Fruit fly (Drosophila melanogaster) whole organism, pupa: ENCODE data around the gene CG42709.

Experiments
- CG10348 ChIP-seq: fragments of 200-800 bp; sonication (Bioruptor generic); IDR thresholded peaks from 2 replicates; pipeline ENCODE4 v1.3.6; 2022; ENCODE audit warnings: missing biosample characterization, missing genetic modification characterization
- CG12605 ChIP-seq: fragments of 200-800 bp; sonication (Bioruptor generic); IDR thresholded peaks from 2 replicates; pipeline ENCODE4 v1.3.6; 2022; ENCODE audit warnings: missing biosample characterization, missing genetic modification characterization
- CG13204 ChIP-seq: fragments of 200-800 bp; sonication (Bioruptor generic); optimal IDR thresholded peaks from 2 replicates; lab custom pipeline; 2018; ENCODE audit warnings: missing biosample characterization, mild to moderate bottlenecking, missing genetic modification characterization, moderate library complexity
- CG14655 ChIP-seq: fragments of 200-800 bp; sonication (Bioruptor generic); optimal IDR thresholded peaks from 3 replicates; lab custom pipeline; 2017; ENCODE audit warnings: mild to moderate bottlenecking, missing biosample characterization, missing genetic modification reagents, missing genetic modification characterization
- CG15710 ChIP-seq: fragments of 200-800 bp; sonication (Bioruptor generic); optimal IDR thresholded peaks from 2 replicates; lab custom pipeline; 2018; ENCODE audit warnings: missing biosample characterization, mild to moderate bottlenecking, missing genetic modification characterization, moderate library complexity
- CG17806 ChIP-seq: fragments of 200-800 bp; sonication (Bioruptor generic); optimal IDR thresholded peaks from 2 replicates; lab custom pipeline; 2018; ENCODE audit warnings: missing biosample characterization, mild to moderate bottlenecking, missing genetic modification characterization, moderate library complexity
- CG32121 ChIP-seq: fragments of 200-800 bp; sonication (Bioruptor generic); IDR thresholded peaks from 2 replicates; pipeline ENCODE4 v1.3.6; 2022; ENCODE audit warnings: missing biosample characterization, missing genetic modification characterization
- CG34367 ChIP-seq: fragments of 200-800 bp; sonication (Bioruptor generic); optimal IDR thresholded peaks from 2 replicates; lab custom pipeline; 2018; ENCODE audit warnings: missing biosample characterization, mild to moderate bottlenecking, missing genetic modification characterization
- CG4496 ChIP-seq: fragments of 200-800 bp; sonication (Bioruptor generic); IDR thresholded peaks from 3 replicates; pipeline ENCODE4 v1.3.6; 2022; ENCODE audit warnings: missing biosample characterization, missing genetic modification characterization
- CG8159 ChIP-seq: fragments of 200-800 bp; sonication (Bioruptor generic); optimal IDR thresholded peaks from 3 replicates; lab custom pipeline; 2018; ENCODE audit warnings: missing biosample characterization, mild to moderate bottlenecking, missing genetic modification characterization, moderate library complexity
- CG8301 ChIP-seq: fragments of 200-800 bp; sonication (Bioruptor generic); optimal IDR thresholded peaks from 2 replicates; lab custom pipeline; 2018; ENCODE audit warnings: missing biosample characterization, mild to moderate bottlenecking, missing genetic modification characterization
- CG9948 ChIP-seq: fragments of 200-800 bp; sonication (Bioruptor generic); optimal IDR thresholded peaks from 2 replicates; lab custom pipeline; 2018; ENCODE audit warnings: missing biosample characterization, mild to moderate bottlenecking, missing genetic modification characterization, moderate library complexity
- D1 ChIP-seq: fragments of 200-800 bp; sonication (Bioruptor generic); optimal IDR thresholded peaks from 2 replicates; lab custom pipeline; 2018; ENCODE audit warnings: missing biosample characterization, mild to moderate bottlenecking, missing genetic modification characterization, moderate library complexity
- EcR ChIP-seq: fragments of 200-800 bp; sonication (Bioruptor generic); optimal IDR thresholded peaks from 3 replicates; lab custom pipeline; 2019; ENCODE audit warnings: missing biosample characterization, missing genetic modification characterization, mild to moderate bottlenecking, moderate library complexity, missing genetic modification reagents
- Ets98B ChIP-seq: fragments of 200-800 bp; sonication (Bioruptor generic); IDR thresholded peaks from 2 replicates; pipeline ENCODE4 v1.3.6; 2022; ENCODE audit warnings: missing biosample characterization, missing genetic modification characterization
- Pif1A ChIP-seq: fragments of 200-800 bp; sonication (Bioruptor generic); optimal IDR thresholded peaks from 3 replicates; lab custom pipeline; 2016; ENCODE audit warnings: missing biosample characterization, missing genetic modification characterization
- Pif1B ChIP-seq: fragments of 200-800 bp; sonication (Bioruptor generic); optimal IDR thresholded peaks from 3 replicates; lab custom pipeline; 2016; ENCODE audit warnings: missing biosample characterization, missing genetic modification characterization
- Snoo ChIP-seq: fragments of 200-800 bp; sonication (Bioruptor generic); optimal IDR thresholded peaks from 3 replicates; lab custom pipeline; 2017; ENCODE audit warnings: missing biosample characterization, mild to moderate bottlenecking, missing genetic modification characterization, inconsistent platforms
- fd96Ca ChIP-seq: fragments of 200-800 bp; sonication (Bioruptor generic); IDR thresholded peaks from 3 replicates; pipeline ENCODE4 v1.3.6; 2022; ENCODE audit warnings: missing biosample characterization, missing genetic modification characterization
- gl ChIP-seq: fragments of 200-800 bp; sonication (Bioruptor generic); optimal IDR thresholded peaks from 2 replicates; lab custom pipeline; 2018; ENCODE audit warnings: missing biosample characterization, mild to moderate bottlenecking, missing genetic modification characterization
- rn ChIP-seq: fragments of 200-800 bp; sonication (Bioruptor generic); IDR thresholded peaks from 2 replicates; pipeline ENCODE4 v1.3.6; 2022; ENCODE audit warnings: missing biosample characterization, missing genetic modification characterization

Gene CG42709

DNA sequence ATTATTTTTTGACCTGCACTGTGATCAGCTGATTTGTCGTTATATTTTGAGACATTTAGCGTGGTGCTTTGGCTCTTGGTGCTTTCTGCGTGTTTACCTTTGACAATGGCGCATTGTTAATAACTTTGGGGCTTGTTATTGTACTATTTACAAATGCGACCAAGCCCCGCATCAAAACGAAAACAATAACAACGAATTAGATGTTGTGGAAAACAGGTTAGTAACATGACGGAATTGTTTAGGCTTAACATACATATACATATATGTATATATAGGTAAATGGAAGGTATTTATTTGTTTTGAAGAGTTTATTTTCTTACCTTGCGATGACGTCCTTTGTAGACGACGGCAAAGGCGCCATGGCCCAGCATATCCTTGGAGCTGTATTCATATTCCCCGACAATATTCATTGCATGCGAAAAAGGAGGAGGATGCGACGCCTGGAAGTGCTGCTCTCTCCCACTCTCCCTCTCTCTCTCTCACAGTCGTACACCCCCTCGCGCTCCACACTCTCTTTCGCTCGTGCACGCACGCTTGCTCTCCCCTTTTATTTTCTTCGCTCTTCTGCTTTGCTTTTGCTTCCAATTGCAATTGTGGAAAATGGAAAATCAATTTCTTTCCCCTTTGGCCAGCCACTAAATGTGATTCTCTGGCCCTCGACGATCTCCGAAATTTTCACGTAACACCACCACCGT, 14.2 kb downstream of the CG42709 start:
- TF ChIP-seq fd96Ca (GFP tag; lab: Robert Waterston, UW) (peak; percentile 40; the same call in 2 of the 3 replicates), D1 (tag; lab: Kevin White, UChicago) (no peak), CG8159 (tag; lab: Kevin White, UChicago) (no peak), EcR (GFP tag; lab: Kevin White, UChicago) (no peak), rn (GFP tag; lab: Robert Waterston, UW) (no peak), Ets98B (GFP tag; lab: Robert Waterston, UW) (no peak), CG14655 (no peak), CG34367 (no peak), CG12605 (GFP tag; lab: Robert Waterston, UW) (peak; percentile 11; the same call in 1 of the 2 replicates), CG17806 (tag; lab: Kevin White, UChicago) (no peak), CG10348 (GFP tag; lab: Robert Waterston, UW) (no peak), CG13204 (GFP tag; lab: Kevin White, UChicago) (no peak), CG4496 (GFP tag; lab: Robert Waterston, UW) (peak; percentile 43; the same call in 1 of the 3 replicates), CG8301 (tag; lab: Kevin White, UChicago) (no peak), Snoo (tag; lab: Kevin White, UChicago) (no peak), CG32121 (no peak), Pif1B (no peak), CG15710 (tag; lab: Kevin White, UChicago) (no peak), CG9948 (tag; lab: Kevin White, UChicago) (no peak), Pif1A (GFP tag; lab: Kevin White, UChicago) (peak; percentile 4), gl (tag; lab: Kevin White, UChicago) (no peak)

DNA sequence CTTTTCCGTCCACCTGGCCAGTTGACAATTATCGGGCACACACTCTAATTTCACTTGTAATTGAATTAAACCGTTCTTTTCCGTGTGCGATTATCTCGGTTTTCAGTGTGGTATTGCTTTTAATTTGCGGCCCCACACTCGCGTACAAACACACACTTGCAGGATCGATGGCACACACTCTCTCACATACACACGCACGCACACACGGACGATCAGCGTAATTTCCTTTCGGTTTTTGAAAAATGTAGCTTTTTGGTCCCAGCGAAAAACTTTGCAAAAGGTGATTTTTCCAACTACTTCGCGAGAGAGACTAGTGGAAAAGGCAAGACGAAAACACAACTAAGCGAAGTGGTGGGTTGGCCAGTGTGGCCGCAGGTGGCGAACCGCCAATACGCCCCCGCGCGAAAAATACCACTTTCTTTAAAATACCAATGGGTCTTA, 14.8 kb downstream of the CG42709 start, which contains the start of gene Atg1:
TSS of gene Atg1 (minus strand) at position 387 of the 441 bp plus-strand sequence.
- TF ChIP-seq CG13204 (GFP tag; lab: Kevin White, UChicago), result no peak
- peak; percentile 22; the same call in 1 of the 2 replicates for TF ChIP-seq CG12605 (GFP tag; lab: Robert Waterston, UW)
- no peak for TF ChIP-seq CG14655
- no peak for TF ChIP-seq CG10348 (GFP tag; lab: Robert Waterston, UW)
- TF ChIP-seq CG17806 (tag; lab: Kevin White, UChicago), result no peak
- no peak for TF ChIP-seq CG32121

DNA sequence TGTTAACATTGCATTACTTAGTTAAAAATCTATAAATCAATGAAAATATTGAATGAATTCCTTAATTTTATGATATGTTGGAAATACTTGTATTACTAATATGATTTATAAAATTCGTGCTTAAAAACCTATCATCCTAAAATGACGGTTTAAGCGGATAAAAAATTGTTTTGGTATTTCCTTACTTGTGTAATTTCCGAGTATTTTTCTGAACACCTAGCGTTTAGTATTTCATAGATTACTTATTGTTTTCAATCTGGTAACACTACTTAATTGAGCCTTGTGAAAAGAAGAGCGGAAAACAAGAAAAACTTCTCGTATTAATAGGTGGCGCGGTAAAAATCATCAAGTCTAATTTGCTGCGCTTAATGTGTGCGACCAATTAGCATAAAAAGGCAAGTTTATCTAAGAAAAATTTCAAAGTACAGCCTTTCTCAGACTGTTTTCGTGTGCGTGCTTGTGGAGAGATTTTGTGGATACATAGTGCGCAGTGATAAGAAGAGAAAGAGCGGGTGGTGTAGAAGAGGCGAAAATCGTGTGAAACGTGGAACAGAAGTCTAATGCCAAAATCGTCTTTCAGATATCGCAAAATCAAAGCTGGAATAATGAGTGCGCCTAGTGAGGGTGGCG, 15.8 kb downstream of the CG42709 start, which contains the start of gene Sap130:
TSS of gene Sap130 (plus strand) at position 243 of the 630 bp plus-strand sequence.
- TF ChIP-seq gl (tag; lab: Kevin White, UChicago), result no peak
- no peak for TF ChIP-seq CG13204 (GFP tag; lab: Kevin White, UChicago)
- no peak for TF ChIP-seq rn (GFP tag; lab: Robert Waterston, UW)
- TF ChIP-seq CG9948 (tag; lab: Kevin White, UChicago), result no peak
- TF ChIP-seq, all 21 proteins: peak for 0

DNA sequence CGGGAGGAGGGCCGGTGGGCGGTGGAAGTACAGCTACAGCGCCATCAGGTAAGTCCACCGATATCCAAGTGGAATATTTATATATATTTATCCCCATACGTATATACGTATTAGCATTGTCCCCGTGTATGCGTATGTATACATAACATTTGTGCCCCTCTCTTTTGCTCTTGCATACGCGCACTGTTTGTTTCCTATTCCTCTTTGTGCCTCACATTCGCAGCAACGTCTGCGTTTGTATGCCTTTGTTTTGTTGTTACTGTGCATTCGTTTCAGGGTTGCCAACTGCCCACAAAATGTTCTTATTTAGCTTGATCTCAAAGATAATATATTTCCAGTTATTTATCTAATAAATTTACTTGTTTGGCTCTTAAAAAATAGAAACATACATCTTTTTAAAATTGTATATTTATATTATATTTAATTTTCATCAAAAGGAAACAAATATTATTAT, 16.3 kb downstream of the CG42709 start:
- TF ChIP-seq CG9948 (tag; lab: Kevin White, UChicago), result peak; percentile 39
- TF ChIP-seq CG12605 (GFP tag; lab: Robert Waterston, UW), result no peak
- TF ChIP-seq CG32121, result peak; percentile 54; the same call in 1 of the 2 replicates
- TF ChIP-seq CG15710 (tag; lab: Kevin White, UChicago), result peak; percentile 45
- TF ChIP-seq Ets98B (GFP tag; lab: Robert Waterston, UW), result peak; percentile 76
- TF ChIP-seq CG10348 (GFP tag; lab: Robert Waterston, UW), result no peak
- peak; percentile 62 for TF ChIP-seq CG8159 (tag; lab: Kevin White, UChicago)
- TF ChIP-seq Snoo (tag; lab: Kevin White, UChicago), result peak; percentile 54
- peak; percentile 40 for TF ChIP-seq CG34367
- TF ChIP-seq CG8301 (tag; lab: Kevin White, UChicago), result no peak
- peak; percentile 7 for TF ChIP-seq EcR (GFP tag; lab: Kevin White, UChicago)
- no peak for TF ChIP-seq CG13204 (GFP tag; lab: Kevin White, UChicago)
- TF ChIP-seq fd96Ca (GFP tag; lab: Robert Waterston, UW), result no peak
- TF ChIP-seq CG4496 (GFP tag; lab: Robert Waterston, UW), result no peak
- peak; percentile 56 for TF ChIP-seq Pif1B
- TF ChIP-seq CG17806 (tag; lab: Kevin White, UChicago), result peak; percentile 49
- no peak for TF ChIP-seq rn (GFP tag; lab: Robert Waterston, UW)
- no peak for TF ChIP-seq CG14655
- TF ChIP-seq gl (tag; lab: Kevin White, UChicago), result no peak
- TF ChIP-seq D1 (tag; lab: Kevin White, UChicago), result peak; percentile 42
- no peak for TF ChIP-seq Pif1A (GFP tag; lab: Kevin White, UChicago)

DNA sequence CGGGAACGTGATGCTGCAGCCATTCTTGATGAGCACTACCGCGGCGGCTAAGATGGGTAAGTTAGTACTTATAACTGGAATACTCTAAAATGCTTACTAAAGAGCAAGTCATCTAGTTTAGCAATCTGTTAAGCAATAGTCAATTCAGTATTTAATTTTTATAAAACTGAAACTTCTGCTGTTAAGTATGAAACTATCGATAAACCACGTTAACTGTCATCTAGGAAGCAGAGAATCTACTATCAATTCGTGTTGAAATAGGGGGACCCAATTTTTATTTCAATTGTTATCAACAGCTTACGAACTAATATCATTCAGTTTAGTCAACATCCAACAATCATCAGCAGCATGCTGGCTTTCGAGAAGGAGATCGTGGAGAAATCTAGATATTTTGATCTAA, 18.4 kb downstream of the CG42709 start, which contains the start of gene CG32110:
TSS of gene CG32110 (plus strand) at position 301 of the 400 bp plus-strand sequence.
- TF ChIP-seq CG9948 (tag; lab: Kevin White, UChicago) (no peak), CG12605 (GFP tag; lab: Robert Waterston, UW) (no peak), CG8159 (tag; lab: Kevin White, UChicago) (no peak), CG4496 (GFP tag; lab: Robert Waterston, UW) (no peak), gl (tag; lab: Kevin White, UChicago) (no peak), EcR (GFP tag; lab: Kevin White, UChicago) (no peak), CG32121 (no peak), fd96Ca (GFP tag; lab: Robert Waterston, UW) (no peak), Ets98B (GFP tag; lab: Robert Waterston, UW) (no peak), CG13204 (GFP tag; lab: Kevin White, UChicago) (no peak), Pif1B (no peak), CG8301 (tag; lab: Kevin White, UChicago) (no peak), CG14655 (no peak), rn (GFP tag; lab: Robert Waterston, UW) (no peak), CG34367 (no peak), CG10348 (GFP tag; lab: Robert Waterston, UW) (no peak), Pif1A (GFP tag; lab: Kevin White, UChicago) (no peak), D1 (tag; lab: Kevin White, UChicago) (no peak)
